Worm (Caenorhabditis elegans) whole organism, young adult: Measurements from ENCODE around the gene F32D8.7.
A peak's percentile ranks its signal among the peaks of the same experiment; 100 is the strongest.

ENCODE experiments used
- B0336.3 ChIP-seq: fragments of 200-800 bp; sonication (Bioruptor generic); IDR thresholded peaks from 2 replicates; pipeline ENCODE4 v1.3.6; 2022; ENCODE audit warnings: missing genetic modification characterization, missing compliant biosample characterization
- D2030.7 ChIP-seq: fragments of 200-800 bp; sonication (Bioruptor generic); IDR thresholded peaks from 2 replicates; pipeline ENCODE4 v1.3.6; 2022; ENCODE audit warnings: missing genetic modification reagents, missing genetic modification characterization, missing compliant biosample characterization
- F23B12.7 ChIP-seq: sonication (generic microtip); optimal IDR thresholded peaks from 2 replicates; lab custom pipeline; 2017; ENCODE audit warnings: missing genetic modification characterization, mild to moderate bottlenecking, missing compliant biosample characterization, antibody characterized with exemption, moderate library complexity; ENCODE audit not compliant: insufficient read depth
- F37B4.10 ChIP-seq: fragments of 200-800 bp; sonication (Bioruptor generic); IDR thresholded peaks from 2 replicates; pipeline ENCODE4 v1.3.6; 2022; ENCODE audit warnings: missing genetic modification characterization, missing compliant biosample characterization
- T07F8.4 ChIP-seq: sonication (generic microtip); optimal IDR thresholded peaks from 2 replicates; lab custom pipeline; 2016; ENCODE audit warnings: mild to moderate bottlenecking, missing genetic modification characterization, moderate library complexity, missing compliant biosample characterization
- Y53F4B.3 ChIP-seq: fragments of 200-800 bp; sonication (Bioruptor generic); IDR thresholded peaks from 2 replicates; pipeline ENCODE4 v1.3.6; 2022; ENCODE audit warnings: missing genetic modification reagents, missing genetic modification characterization, missing compliant biosample characterization
- Y56A3A.18 ChIP-seq: fragments of 200-800 bp; sonication (Bioruptor generic); IDR thresholded peaks from 2 replicates; pipeline ENCODE4 v1.3.6; 2022; ENCODE audit warnings: missing genetic modification reagents, missing genetic modification characterization, missing compliant biosample characterization
- Y67H2A.10 ChIP-seq: fragments of 200-800 bp; sonication (Bioruptor generic); conservative IDR thresholded peaks from 2 replicates; pipeline ENCODE4 v1.3.6; 2022; ENCODE audit warnings: missing genetic modification reagents, missing genetic modification characterization, missing compliant biosample characterization
- aptf-3 ChIP-seq: fragments of 200-800 bp; sonication (Bioruptor generic); IDR thresholded peaks from 2 replicates; pipeline ENCODE4 v1.3.6; 2022; ENCODE audit warnings: missing genetic modification characterization, missing compliant biosample characterization
- atf-7 ChIP-seq: sonication (generic microtip); optimal IDR thresholded peaks from 2 replicates; lab custom pipeline; 2017; ENCODE audit warnings: mild to moderate bottlenecking, missing genetic modification characterization, missing compliant biosample characterization
- athp-1 ChIP-seq: sonication (generic microtip); optimal IDR thresholded peaks from 2 replicates; lab custom pipeline; 2017; ENCODE audit warnings: mild to moderate bottlenecking, missing genetic modification characterization, missing compliant biosample characterization
- attf-5 ChIP-seq: fragments of 200-800 bp; sonication (Bioruptor generic); optimal IDR thresholded peaks from 2 replicates; lab custom pipeline; 2018; ENCODE audit warnings: mild to moderate bottlenecking, missing genetic modification characterization, missing compliant biosample characterization
- attf-6 ChIP-seq: fragments of 200-800 bp; sonication (Bioruptor generic); IDR thresholded peaks from 2 replicates; pipeline ENCODE4 v1.3.6; 2022; ENCODE audit warnings: missing genetic modification reagents, missing genetic modification characterization, missing compliant biosample characterization
- bed-2 ChIP-seq: fragments of 200-800 bp; sonication (Bioruptor generic); IDR thresholded peaks from 2 replicates; pipeline ENCODE4 v1.3.6; 2022; ENCODE audit warnings: missing genetic modification reagents, missing genetic modification characterization, missing compliant biosample characterization
- cebp-1 ChIP-seq, 2 experiments: fragments of 200-800 bp in 1 of 2; sonication (Bioruptor generic) in 1 of 2; sonication (generic microtip) in 1 of 2; IDR thresholded peaks in 1 of 2; optimal IDR thresholded peaks in 1 of 2; 2 replicates each; pipeline versions ENCODE4 v1.3.6 to Lab custom; 2017 to 2022; ENCODE audit warnings: missing compliant biosample characterization in 2 of 2, missing genetic modification characterization in 2 of 2, mild to moderate bottlenecking in 1 of 2, missing genetic modification reagents in 1 of 2, moderate library complexity in 1 of 2
- ceh-40 ChIP-seq: fragments of 200-800 bp; sonication (Bioruptor generic); IDR thresholded peaks from 2 replicates; pipeline ENCODE4 v1.3.6; 2022; ENCODE audit warnings: missing genetic modification characterization, missing compliant biosample characterization
- ceh-58 ChIP-seq: fragments of 200-800 bp; sonication (Bioruptor generic); IDR thresholded peaks from 2 replicates; pipeline ENCODE4 v1.3.6; 2022; ENCODE audit warnings: missing genetic modification characterization, missing compliant biosample characterization
- ceh-79 ChIP-seq: sonication (generic microtip); optimal IDR thresholded peaks from 2 replicates; lab custom pipeline; 2017; ENCODE audit warnings: mild to moderate bottlenecking, missing genetic modification characterization, missing compliant biosample characterization
- dpff-1 ChIP-seq: sonication (generic microtip); optimal IDR thresholded peaks from 2 replicates; lab custom pipeline; 2017; ENCODE audit warnings: mild to moderate bottlenecking, missing genetic modification characterization, missing compliant biosample characterization
- egl-18 ChIP-seq: fragments of 200-800 bp; sonication (Bioruptor generic); IDR thresholded peaks from 2 replicates; pipeline ENCODE4 v1.3.6; 2022; ENCODE audit warnings: missing genetic modification reagents, missing genetic modification characterization, missing compliant biosample characterization
- egrh-3 ChIP-seq: fragments of 200-800 bp; sonication (Bioruptor generic); IDR thresholded peaks from 2 replicates; pipeline ENCODE4 v1.3.6; 2022; ENCODE audit warnings: missing genetic modification reagents, missing genetic modification characterization, missing compliant biosample characterization
- fkh-3 ChIP-seq: sonication (generic microtip); optimal IDR thresholded peaks from 2 replicates; lab custom pipeline; 2016; ENCODE audit warnings: mild to moderate bottlenecking, missing genetic modification characterization, missing compliant biosample characterization
- hlh-12 ChIP-seq: sonication (generic microtip); optimal IDR thresholded peaks from 2 replicates; lab custom pipeline; 2016; ENCODE audit warnings: missing genetic modification characterization, missing compliant biosample characterization
- hmg-1.2 ChIP-seq: fragments of 200-800 bp; sonication (Bioruptor generic); IDR thresholded peaks from 2 replicates; pipeline ENCODE4 v1.3.6; 2022; ENCODE audit warnings: missing genetic modification reagents, missing genetic modification characterization, missing compliant biosample characterization
- hrde-1 ChIP-seq: sonication (generic microtip); optimal IDR thresholded peaks from 2 replicates; lab custom pipeline; 2016; ENCODE audit warnings: missing genetic modification characterization, mild to moderate bottlenecking, missing compliant biosample characterization, moderate library complexity, missing genotype, missing genetic modification reagents, borderline replicate concordance
- hsf-1 ChIP-seq: fragments of 200-800 bp; sonication (Bioruptor generic); IDR thresholded peaks from 2 replicates; pipeline ENCODE4 v1.3.6; 2022; ENCODE audit warnings: missing genetic modification reagents, missing genetic modification characterization, missing compliant biosample characterization
- lin-35 ChIP-seq, 3 experiments: fragments of 150-350 bp in 2 of 3; sonication (generic microtip) in 1 of 3; optimal IDR thresholded peaks; 2 replicates each; lab custom pipeline; 2014 to 2018; ENCODE audit warnings: missing biosample characterization in 3 of 3, missing genetic modification characterization in 3 of 3, missing genetic modification reagents in 3 of 3
- lsy-27 ChIP-seq: sonication (generic microtip); optimal IDR thresholded peaks from 2 replicates; lab custom pipeline; 2017; ENCODE audit warnings: missing genetic modification characterization, mild to moderate bottlenecking, missing compliant biosample characterization, antibody characterized with exemption, missing genotype, borderline replicate concordance; ENCODE audit not compliant: insufficient read depth
- madf-3 ChIP-seq: fragments of 200-800 bp; sonication (Bioruptor generic); IDR thresholded peaks from 2 replicates; pipeline ENCODE4 v1.3.6; 2022; ENCODE audit warnings: missing genetic modification reagents, missing genetic modification characterization, missing compliant biosample characterization
- mes-4 ChIP-seq: sonication (generic microtip); optimal IDR thresholded peaks from 2 replicates; lab custom pipeline; 2016; ENCODE audit warnings: missing genotype, missing genetic modification characterization, missing compliant biosample characterization
- nfyb-1 ChIP-seq: fragments of 200-800 bp; sonication (Bioruptor generic); IDR thresholded peaks from 2 replicates; pipeline ENCODE4 v1.3.6; 2022; ENCODE audit warnings: missing genetic modification reagents, missing genetic modification characterization, missing compliant biosample characterization
- nhr-27 ChIP-seq: fragments of 200-800 bp; sonication (Bioruptor generic); optimal IDR thresholded peaks from 2 replicates; lab custom pipeline; 2018; ENCODE audit warnings: mild to moderate bottlenecking, missing genetic modification characterization, moderate library complexity, missing compliant biosample characterization
- nhr-80 ChIP-seq: sonication (generic microtip); optimal IDR thresholded peaks from 2 replicates; lab custom pipeline; 2016; ENCODE audit warnings: missing genetic modification characterization, missing compliant biosample characterization
- nhr-90 ChIP-seq: sonication (generic microtip); optimal IDR thresholded peaks from 2 replicates; lab custom pipeline; 2016; ENCODE audit warnings: missing genotype, mild to moderate bottlenecking, missing genetic modification characterization, missing compliant biosample characterization
- rcor-1 ChIP-seq: fragments of 200-800 bp; sonication (Bioruptor generic); IDR thresholded peaks from 2 replicates; pipeline ENCODE4 v1.3.6; 2022; ENCODE audit warnings: missing genetic modification reagents, missing genetic modification characterization, missing compliant biosample characterization
- rec-8 ChIP-seq, 2 experiments: sonication (generic microtip); optimal IDR thresholded peaks; 2 replicates each; lab custom pipeline; 2016; ENCODE audit warnings: mild to moderate bottlenecking in 2 of 2, missing genetic modification characterization in 2 of 2, missing genetic modification reagents in 2 of 2, missing genotype in 2 of 2, missing biosample characterization in 1 of 2, missing compliant biosample characterization in 1 of 2, moderate library complexity in 1 of 2
- rpc-1 ChIP-seq, 2 experiments: fragments of 150-350 bp in 1 of 2; sonication (generic microtip) in 1 of 2; optimal IDR thresholded peaks; 2 replicates each; lab custom pipeline; 2014 to 2018; ENCODE audit warnings: missing biosample characterization in 1 of 2, missing genetic modification characterization in 1 of 2, missing genetic modification reagents in 1 of 2, missing genotype in 1 of 2
- sea-2 ChIP-seq: fragments of 200-800 bp; sonication (Bioruptor generic); IDR thresholded peaks from 2 replicates; pipeline ENCODE4 v1.3.6; 2022; ENCODE audit warnings: missing genetic modification characterization, missing compliant biosample characterization
- snpc-4 ChIP-seq, 5 experiments: fragments of 150-350 bp in 1 of 5; sonication (generic microtip) in 4 of 5; optimal IDR thresholded peaks; 2 replicates each; lab custom pipeline; 2014 to 2018; ENCODE audit warnings: missing genetic modification characterization in 5 of 5, missing biosample characterization in 3 of 5, antibody characterized with exemption in 2 of 5, mild to moderate bottlenecking in 2 of 5, missing compliant biosample characterization in 2 of 5, missing genotype in 2 of 5, moderate library complexity in 2 of 5, missing genetic modification reagents in 1 of 5
- tlf-1 ChIP-seq: fragments of 200-800 bp; sonication (Bioruptor generic); optimal IDR thresholded peaks from 2 replicates; lab custom pipeline; 2018; ENCODE audit warnings: mild to moderate bottlenecking, missing genetic modification characterization, missing compliant biosample characterization
- zim-3 ChIP-seq: sonication (generic microtip); optimal IDR thresholded peaks from 2 replicates; lab custom pipeline; 2017; ENCODE audit warnings: mild to moderate bottlenecking, missing genetic modification characterization, moderate library complexity, missing compliant biosample characterization
- ztf-18 ChIP-seq: sonication (generic microtip); optimal IDR thresholded peaks from 2 replicates; lab custom pipeline; 2016; ENCODE audit warnings: missing genotype, mild to moderate bottlenecking, missing genetic modification characterization, missing compliant biosample characterization
- ztf-22 ChIP-seq: fragments of 200-800 bp; sonication (Bioruptor generic); optimal IDR thresholded peaks from 2 replicates; lab custom pipeline; 2018; ENCODE audit warnings: mild to moderate bottlenecking, missing genetic modification characterization, moderate library complexity, missing compliant biosample characterization
- ztf-28 ChIP-seq: fragments of 200-800 bp; sonication (Bioruptor generic); IDR thresholded peaks from 2 replicates; pipeline ENCODE4 v1.3.6; 2022; ENCODE audit warnings: missing genetic modification reagents, missing genetic modification characterization, missing compliant biosample characterization

The F32D8.7 gene

DNA sequence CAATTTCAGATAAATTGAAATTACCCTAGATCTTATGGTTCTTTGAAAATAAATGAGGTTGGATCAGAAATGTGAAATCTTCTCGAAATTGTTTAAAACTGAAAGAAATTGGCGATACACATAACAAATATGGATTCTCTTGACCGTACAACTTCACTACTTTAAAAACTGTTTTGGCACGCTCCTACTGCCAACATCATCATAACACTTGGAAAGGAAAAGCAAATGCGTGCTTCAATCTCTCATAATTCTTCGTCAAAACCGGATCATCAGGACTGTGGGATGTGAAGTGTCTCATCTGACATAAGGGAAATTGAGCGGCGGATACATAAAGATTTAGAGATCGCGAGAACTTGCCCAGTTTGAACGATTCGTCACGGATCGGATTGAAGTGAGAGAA is at the start of gene F32D8.7:
TSS of gene F32D8.7 (plus strand) at position 329 of the 400 bp plus-strand sequence.
- TF ChIP-seq lsy-27 (tag; lab: Kevin White, UChicago) (no peak), ceh-58 (GFP tag; lab: Robert Waterston, UW) (no peak), Y56A3A.18 (GFP tag; lab: Robert Waterston, UW) (no peak), lin-35 (GFP tag; optimal IDR thresholded peaks at IDR 0.05; lab: Kevin White, UChicago) (no peak), rcor-1 (GFP tag; lab: Robert Waterston, UW) (no peak), hlh-12 (tag; lab: Kevin White, UChicago) (no peak), D2030.7 (no peak), egrh-3 (GFP tag; lab: Robert Waterston, UW) (no peak)
- TF ChIP-seq, all 124 proteins: peak for 0

DNA sequence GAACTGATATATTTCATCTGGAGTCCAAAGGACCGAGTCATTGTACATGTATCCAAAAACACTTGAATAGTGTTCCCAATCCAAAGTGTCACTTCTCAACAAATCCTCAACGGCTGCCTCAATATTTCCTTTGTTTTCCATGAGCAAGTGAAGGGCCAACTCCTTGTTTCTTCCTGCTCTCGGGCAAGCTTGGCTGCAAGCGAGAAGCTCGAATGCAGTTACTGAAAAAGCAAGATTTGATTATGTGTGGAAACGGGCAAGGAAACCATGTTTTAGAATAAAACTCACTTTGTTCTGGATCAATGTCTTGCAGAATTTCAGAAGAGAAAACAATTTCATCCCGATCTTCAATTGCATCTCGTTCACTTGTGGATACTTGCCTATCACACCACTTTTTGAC is 44.0 kb upstream of the F32D8.7 start:
- TF ChIP-seq tlf-1 (no peak), rpc-1 (optimal IDR thresholded peaks at IDR 0.05; lab: Kevin White, UChicago) (no peak), rpc-1 (tag; optimal IDR thresholded peaks at IDR 0.05; lab: Kevin White, UChicago) (no peak), F37B4.10 (GFP tag; lab: Robert Waterston, UW) (no peak), atf-7 (no peak)

DNA sequence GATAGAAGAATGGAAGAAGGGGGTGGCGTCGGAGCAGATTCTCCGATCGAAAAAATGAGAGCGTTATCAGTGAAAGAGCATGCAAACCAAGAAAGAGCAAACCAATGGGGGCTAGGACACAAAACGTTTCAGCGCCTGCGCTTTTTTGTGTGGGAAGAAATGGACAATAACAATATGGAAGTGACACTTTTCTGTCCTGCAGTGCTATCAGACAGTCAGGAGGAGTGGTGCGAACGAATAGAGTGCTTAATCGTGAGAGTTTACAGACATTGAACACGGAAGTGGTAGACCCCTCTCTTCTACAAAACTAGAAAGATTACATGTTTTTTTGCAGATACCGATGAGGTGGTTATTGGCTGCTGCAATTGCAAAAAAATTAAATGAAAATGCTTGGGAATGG is 42.9 kb upstream of the F32D8.7 start:
- TF ChIP-seq fkh-3 (tag; lab: Kevin White, UChicago), result no peak
- no peak for TF ChIP-seq F37B4.10 (GFP tag; lab: Robert Waterston, UW)
- TF ChIP-seq B0336.3 (GFP tag; lab: Robert Waterston, UW), result no peak
- no peak for TF ChIP-seq mes-4
- TF ChIP-seq tlf-1, result no peak
- TF ChIP-seq bed-2 (GFP tag; lab: Robert Waterston, UW), result no peak
- TF ChIP-seq T07F8.4 (tag; lab: Kevin White, UChicago), result no peak
- no peak for TF ChIP-seq cebp-1 (GFP tag; IDR thresholded peaks at IDR 0.05; lab: Robert Waterston, UW)
- peak; percentile 40 for TF ChIP-seq cebp-1 (tag; optimal IDR thresholded peaks at IDR 0.05; lab: Kevin White, UChicago)
- no peak for TF ChIP-seq aptf-3 (GFP tag; lab: Robert Waterston, UW)
- no peak for TF ChIP-seq Y53F4B.3 (GFP tag; lab: Robert Waterston, UW)
- no peak for TF ChIP-seq hsf-1 (GFP tag; lab: Robert Waterston, UW)
- TF ChIP-seq nhr-80, result peak; percentile 100
- TF ChIP-seq attf-6 (GFP tag; lab: Robert Waterston, UW), result no peak
- no peak for TF ChIP-seq ztf-18 (tag; lab: Kevin White, UChicago)
- TF ChIP-seq nfyb-1, result peak; percentile 8; the same call in 1 of the 2 replicates
- no peak for TF ChIP-seq snpc-4 (GFP tag; optimal IDR thresholded peaks at IDR 0.05; lab: Kevin White, UChicago)
- no peak for TF ChIP-seq snpc-4 (tag; optimal IDR thresholded peaks at IDR 0.05; lab: Kevin White, UChicago)
- TF ChIP-seq athp-1 (tag; lab: Kevin White, UChicago), result no peak
- no peak for TF ChIP-seq Y56A3A.18 (GFP tag; lab: Robert Waterston, UW)
- no peak for TF ChIP-seq F23B12.7 (tag; lab: Kevin White, UChicago)
- no peak for TF ChIP-seq sea-2 (GFP tag; lab: Robert Waterston, UW)
- no peak for TF ChIP-seq ceh-40 (GFP tag; lab: Robert Waterston, UW)
- TF ChIP-seq hrde-1 (tag; lab: Kevin White, UChicago), result no peak
- TF ChIP-seq nhr-90 (tag; lab: Kevin White, UChicago), result peak; percentile 62
- TF ChIP-seq ceh-79 (tag; lab: Kevin White, UChicago), result no peak
- TF ChIP-seq hmg-1.2 (GFP tag; lab: Robert Waterston, UW), result 0 out of 2 replicates have a peak, but pooled peaks have one; percentile 20
- no peak for TF ChIP-seq egl-18 (GFP tag; lab: Robert Waterston, UW)
- TF ChIP-seq zim-3 (tag; lab: Kevin White, UChicago), result no peak
- no peak for TF ChIP-seq dpff-1 (tag; lab: Kevin White, UChicago)
- no peak for TF ChIP-seq ztf-28 (GFP tag; lab: Robert Waterston, UW)
- TF ChIP-seq Y67H2A.10, result no peak
- peak; percentile 84 for TF ChIP-seq ztf-22 (GFP tag; lab: Kevin White, UChicago)
- no peak for TF ChIP-seq attf-5
- no peak for TF ChIP-seq nhr-27 (tag; lab: Kevin White, UChicago)
- no peak for TF ChIP-seq rec-8 (tag; optimal IDR thresholded peaks at IDR 0.05; lab: Kevin White, UChicago)
- no peak for TF ChIP-seq madf-3
